Worm (Caenorhabditis elegans): Measurements from ENCODE around the gene C23H3.2.

Gene C23H3.2

DNA sequence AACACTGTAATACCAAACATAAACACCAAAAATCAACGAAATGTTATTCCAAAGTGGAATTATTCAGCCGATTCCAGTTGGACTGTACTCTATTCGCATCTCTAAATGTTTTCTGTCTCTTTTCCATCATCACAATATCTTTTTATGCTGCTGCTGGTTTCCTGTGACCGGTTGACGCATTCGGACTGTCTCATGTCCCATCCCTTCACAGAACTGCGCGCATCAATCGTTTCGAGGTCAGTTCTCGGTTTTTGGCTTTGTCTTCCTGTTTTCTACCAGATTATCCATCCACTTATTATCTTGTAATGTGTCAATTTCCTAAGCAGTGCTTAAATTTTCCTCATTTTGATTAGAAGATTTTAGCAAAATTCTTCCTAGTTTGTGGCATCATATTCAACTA lies 1.1 kb upstream of the C23H3.2 start:
- TF ChIP-seq zip-2 (tag; optimal IDR thresholded peaks at IDR 0.05) (no peak), pha-4 (GFP tag; IDR thresholded peaks at IDR 0.05) (no peak), pha-4 (tag; optimal IDR thresholded peaks at IDR 0.05) (no peak), madf-5 (GFP tag; IDR thresholded peaks at IDR 0.05) (no peak), hlh-11 (tag; optimal IDR thresholded peaks at IDR 0.05) (peak; percentile 22), snpc-1.2 (GFP tag; IDR thresholded peaks at IDR 0.05) (no peak), nhr-25 (tag; optimal IDR thresholded peaks at IDR 0.05; ENCODE audit: borderline replicate concordance, insufficient read depth) (no peak), hlh-30 (tag; optimal IDR thresholded peaks at IDR 0.05; ENCODE audit: insufficient read depth) (peak; percentile 47), nhr-28 (tag; optimal IDR thresholded peaks at IDR 0.05) (peak; percentile 26), lin-39 (tag; optimal IDR thresholded peaks at IDR 0.05) (no peak)

DNA sequence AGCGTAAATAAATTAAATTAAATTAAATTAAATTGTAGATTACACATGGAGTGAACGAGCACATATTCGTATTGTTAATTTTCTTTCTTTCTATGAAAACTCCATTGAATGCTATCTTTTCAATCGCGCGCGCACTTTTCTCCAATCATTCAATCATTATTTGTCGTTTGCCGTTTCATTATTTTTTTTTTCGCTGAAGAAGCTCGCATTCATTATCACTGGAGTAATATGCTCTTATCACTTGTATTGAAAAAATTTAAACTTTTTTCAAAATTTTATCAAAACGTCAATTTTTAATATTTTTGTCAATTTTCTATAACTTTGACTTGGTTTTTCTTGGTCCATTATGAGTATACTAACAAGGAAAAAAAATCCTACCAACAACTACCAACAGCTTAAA lies 4.4 kb downstream of the C23H3.2 start:
- no peak for TF ChIP-seq dmd-8 (GFP tag; IDR thresholded peaks at IDR 0.05)
- TF ChIP-seq zag-1 (tag; optimal IDR thresholded peaks at IDR 0.05), result no peak
- TF ChIP-seq dve-1 (tag; optimal IDR thresholded peaks at IDR 0.05; ENCODE audit: insufficient read depth), result peak; percentile 13
- TF ChIP-seq pqm-1 (tag; optimal IDR thresholded peaks at IDR 0.05), result peak; percentile 31
- peak; percentile 32; the same call in 1 of the 2 replicates for TF ChIP-seq dmd-6 (GFP tag; IDR thresholded peaks at IDR 0.05)

DNA sequence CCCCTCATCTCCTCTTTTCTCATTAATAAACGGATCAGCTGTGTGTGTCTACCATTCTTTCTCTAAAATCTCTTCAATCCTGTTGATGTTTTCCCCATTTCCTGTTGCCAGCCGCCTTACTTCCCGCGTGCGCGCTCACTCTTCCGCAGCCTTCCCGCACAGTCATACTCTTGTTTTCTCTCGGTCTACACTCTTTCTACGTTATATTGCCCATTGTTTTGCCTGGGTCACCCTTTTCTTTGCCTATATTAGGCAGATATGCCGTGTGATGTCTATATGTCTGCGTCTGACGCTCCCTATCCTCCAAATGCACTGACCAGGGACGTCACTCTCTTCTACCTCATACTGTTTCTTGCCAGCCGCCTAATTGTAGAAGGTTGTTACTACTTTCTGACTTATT lies 5.2 kb downstream of the C23H3.2 start:
- TF ChIP-seq unc-62 (GFP tag; optimal IDR thresholded peaks at IDR 0.05 in 1 of 2) (peak in 1 of 2 experiments; percentile 57), unc-62 (tag; optimal IDR thresholded peaks at IDR 0.05) (no peak), nhr-48 (tag; optimal IDR thresholded peaks at IDR 0.05) (peak; percentile 44), mxl-3 (GFP tag; optimal IDR thresholded peaks at IDR 0.05) (peak; percentile 82), aha-1 (tag) (peak; percentile 86), nhr-11 (tag; optimal IDR thresholded peaks at IDR 0.05) (peak; percentile 2), spr-1 (tag; optimal IDR thresholded peaks at IDR 0.05) (peak; percentile 45), hlh-11 (tag; optimal IDR thresholded peaks at IDR 0.05) (peak; percentile 82), mep-1 (tag; optimal IDR thresholded peaks at IDR 0.05) (peak; percentile 38), spr-3 (GFP tag; optimal IDR thresholded peaks at IDR 0.05) (no peak), F37D6.2 (tag; optimal IDR thresholded peaks at IDR 0.05) (no peak), nhr-25 (tag; optimal IDR thresholded peaks at IDR 0.05; ENCODE audit: borderline replicate concordance, insufficient read depth) (peak; percentile 48), hmg-1.1 (GFP tag; IDR thresholded peaks at IDR 0.05) (peak; percentile 29; the same call in 1 of the 2 replicates), zip-2 (tag; optimal IDR thresholded peaks at IDR 0.05) (no peak), hlh-30 (tag; optimal IDR thresholded peaks at IDR 0.05; ENCODE audit: insufficient read depth) (peak; percentile 86), dve-1 (tag; optimal IDR thresholded peaks at IDR 0.05; ENCODE audit: insufficient read depth) (peak; percentile 43), ces-1 (GFP tag; optimal IDR thresholded peaks at IDR 0.05) (no peak), nhr-6 (tag; optimal IDR thresholded peaks at IDR 0.05) (peak; percentile 17), Y48G9A.11 (GFP tag; IDR thresholded peaks at IDR 0.05) (no peak), cey-2 (tag; optimal IDR thresholded peaks at IDR 0.05; ENCODE audit: borderline replicate concordance, insufficient read depth) (no peak), nhr-28 (tag; optimal IDR thresholded peaks at IDR 0.05) (peak; percentile 51), egl-27 (tag; optimal IDR thresholded peaks at IDR 0.05) (no peak), arid-1 (GFP tag; conservative IDR thresholded peaks at IDR 0.05) (0 out of 2 replicates have a peak, but pooled peaks have one; percentile 21), rbr-2 (tag; optimal IDR thresholded peaks at IDR 0.05) (peak; percentile 28), mdl-1 (tag; optimal IDR thresholded peaks at IDR 0.05) (peak; percentile 27 to 84), daf-16 (GFP tag; optimal IDR thresholded peaks at IDR 0.05) (no peak), daf-16 (tag; optimal IDR thresholded peaks at IDR 0.05) (peak; percentile 19), madf-9 (GFP tag; conservative IDR thresholded peaks at IDR 0.05) (peak; percentile 71)
